Fruit fly (Drosophila melanogaster) whole organism, embryonic: Measurements from ENCODE around the gene pod1.

ENCODE experiments used
- Atf3 ChIP-seq: fragments of 200-800 bp; sonication (Bioruptor generic); optimal IDR thresholded peaks from 3 replicates; lab custom pipeline; 2016; ENCODE audit warnings: missing biosample characterization, missing genetic modification characterization
- C15 ChIP-seq: fragments of 200-800 bp; sonication (Bioruptor generic); IDR thresholded peaks from 3 replicates; pipeline ENCODE4 v1.3.6; 2022; ENCODE audit warnings: missing biosample characterization, missing genetic modification characterization
- CG10462 ChIP-seq: fragments of 200-800 bp; sonication (Bioruptor generic); optimal IDR thresholded peaks from 2 replicates; lab custom pipeline; 2016; ENCODE audit warnings: missing biosample characterization, missing genetic modification characterization
- CG11560 ChIP-seq: fragments of 200-800 bp; sonication (Bioruptor generic); IDR thresholded peaks from 3 replicates; pipeline ENCODE4 v1.3.6; 2022; ENCODE audit warnings: missing biosample characterization, missing genetic modification characterization
- CG11696 ChIP-seq: fragments of 200-800 bp; sonication (Bioruptor generic); IDR thresholded peaks from 2 replicates; pipeline ENCODE4 v1.3.6; 2022; ENCODE audit warnings: missing biosample characterization, missing genetic modification characterization
- CG12659 ChIP-seq: fragments of 200-800 bp; sonication (Bioruptor generic); optimal IDR thresholded peaks from 3 replicates; lab custom pipeline; 2017; ENCODE audit warnings: mild to moderate bottlenecking, missing biosample characterization, missing genetic modification reagents, missing genetic modification characterization
- CG12744 ChIP-seq: fragments of 200-800 bp; sonication (Bioruptor generic); optimal IDR thresholded peaks from 2 replicates; lab custom pipeline; 2016; ENCODE audit warnings: missing biosample characterization, missing genetic modification characterization
- CG14441 ChIP-seq: fragments of 200-800 bp; sonication (Bioruptor generic); IDR thresholded peaks from 2 replicates; pipeline ENCODE4 v1.3.6; 2022; ENCODE audit warnings: missing biosample characterization, missing genetic modification characterization
- CG14667 ChIP-seq: fragments of 200-800 bp; sonication (Bioruptor generic); IDR thresholded peaks from 2 replicates; pipeline ENCODE4 v1.3.6; 2022; ENCODE audit warnings: missing biosample characterization, missing genetic modification characterization
- CG15073 ChIP-seq: fragments of 200-800 bp; sonication (Bioruptor generic); optimal IDR thresholded peaks from 2 replicates; lab custom pipeline; 2016; ENCODE audit warnings: missing biosample characterization, missing genetic modification characterization
- CG17359 ChIP-seq: fragments of 200-800 bp; sonication (Bioruptor generic); optimal IDR thresholded peaks from 3 replicates; lab custom pipeline; 2018; ENCODE audit warnings: missing biosample characterization, mild to moderate bottlenecking, missing genetic modification characterization, moderate library complexity
- CG1832 ChIP-seq: fragments of 200-800 bp; sonication (Bioruptor generic); optimal IDR thresholded peaks from 2 replicates; lab custom pipeline; 2017; ENCODE audit warnings: missing biosample characterization, mild to moderate bottlenecking, missing genetic modification characterization, inconsistent platforms
- CG30403 ChIP-seq: fragments of 200-800 bp; sonication (Bioruptor generic); optimal IDR thresholded peaks from 3 replicates; lab custom pipeline; 2016; ENCODE audit warnings: missing biosample characterization, missing genetic modification characterization
- CG3065 ChIP-seq: fragments of 200-800 bp; sonication (Bioruptor generic); optimal IDR thresholded peaks from 2 replicates; lab custom pipeline; 2016; ENCODE audit warnings: missing biosample characterization, missing genetic modification characterization
- CG3163 ChIP-seq: fragments of 200-800 bp; sonication (Bioruptor generic); optimal IDR thresholded peaks from 3 replicates; lab custom pipeline; 2016; ENCODE audit warnings: missing biosample characterization, missing genetic modification characterization
- CG4360 ChIP-seq: fragments of 200-800 bp; sonication (Bioruptor generic); IDR thresholded peaks from 2 replicates; pipeline ENCODE4 v1.3.6; 2022; ENCODE audit warnings: missing biosample characterization, missing genetic modification characterization
- CG7839 ChIP-seq: fragments of 200-800 bp; sonication (Bioruptor generic); optimal IDR thresholded peaks from 3 replicates; lab custom pipeline; 2018; ENCODE audit warnings: missing biosample characterization, mild to moderate bottlenecking, missing genetic modification characterization, moderate library complexity
- CG8944 ChIP-seq: fragments of 200-800 bp; sonication (Bioruptor generic); optimal IDR thresholded peaks from 3 replicates; lab custom pipeline; 2016; ENCODE audit warnings: missing biosample characterization, missing genetic modification characterization
- CG9797 ChIP-seq: fragments of 200-800 bp; sonication (Bioruptor generic); optimal IDR thresholded peaks from 3 replicates; lab custom pipeline; 2018; ENCODE audit warnings: missing biosample characterization, mild to moderate bottlenecking, missing genetic modification characterization
- D ChIP-seq, 2 experiments: fragments of 200-800 bp in 1 of 2; fragments of >200 bp in 1 of 2; sonication (Bioruptor generic) in 1 of 2; optimal IDR thresholded peaks; 2 replicates in 1 of 2; 3 replicates in 1 of 2; lab custom pipeline; 2017; ENCODE audit warnings: mild to moderate bottlenecking in 1 of 2, missing biosample characterization in 1 of 2, missing genetic modification characterization in 1 of 2, missing genetic modification reagents in 1 of 2
- Dek ChIP-seq: fragments of 200-800 bp; sonication (Bioruptor generic); optimal IDR thresholded peaks from 3 replicates; lab custom pipeline; 2019; ENCODE audit warnings: missing biosample characterization, mild to moderate bottlenecking, missing genetic modification characterization, moderate library complexity
- E2f2 ChIP-seq: fragments of 200-800 bp; sonication (Bioruptor generic); IDR thresholded peaks from 2 replicates; pipeline ENCODE4 v1.3.6; 2022; ENCODE audit warnings: missing biosample characterization, missing genetic modification characterization
- Gsc ChIP-seq: fragments of 200-800 bp; sonication (Bioruptor generic); IDR thresholded peaks from 2 replicates; pipeline ENCODE4 v1.3.6; 2022; ENCODE audit warnings: missing biosample characterization, missing genetic modification characterization
- HLH54F ChIP-seq: fragments of 200-800 bp; sonication (Bioruptor generic); optimal IDR thresholded peaks from 3 replicates; lab custom pipeline; 2016; ENCODE audit warnings: missing biosample characterization, missing genetic modification characterization
- Hand ChIP-seq: fragments of 200-800 bp; sonication (Bioruptor generic); optimal IDR thresholded peaks from 2 replicates; lab custom pipeline; 2017; ENCODE audit warnings: mild to moderate bottlenecking, missing biosample characterization, missing genetic modification reagents, missing genetic modification characterization
- Lim3 ChIP-seq: fragments of 200-800 bp; sonication (Bioruptor generic); IDR thresholded peaks from 2 replicates; pipeline ENCODE4 v1.3.6; 2022; ENCODE audit warnings: missing biosample characterization, missing genetic modification characterization
- NK7.1 ChIP-seq: fragments of 200-800 bp; sonication (Bioruptor generic); optimal IDR thresholded peaks from 3 replicates; lab custom pipeline; 2016; ENCODE audit warnings: missing biosample characterization, missing genetic modification characterization
- Sry-β ChIP-seq: fragments of 200-800 bp; sonication (Bioruptor generic); optimal IDR thresholded peaks from 2 replicates; lab custom pipeline; 2018; ENCODE audit warnings: missing biosample characterization, mild to moderate bottlenecking, missing genetic modification characterization, moderate library complexity
- Taf1 ChIP-seq: fragments of 200-800 bp; sonication (Bioruptor generic); IDR thresholded peaks from 2 replicates; pipeline ENCODE4 v1.3.6; 2022; ENCODE audit warnings: missing biosample characterization, missing genetic modification characterization
- abd-A ChIP-seq: fragments of 200-800 bp; sonication (Bioruptor generic); optimal IDR thresholded peaks from 3 replicates; lab custom pipeline; 2019; ENCODE audit warnings: missing biosample characterization, mild to moderate bottlenecking, missing genetic modification characterization, moderate library complexity
- bab2 ChIP-seq: fragments of 200-800 bp; sonication (Bioruptor generic); optimal IDR thresholded peaks from 2 replicates; lab custom pipeline; 2016; ENCODE audit warnings: missing biosample characterization, missing genetic modification characterization
- cato ChIP-seq: fragments of 200-800 bp; sonication (Bioruptor generic); optimal IDR thresholded peaks from 2 replicates; lab custom pipeline; 2016; ENCODE audit warnings: missing biosample characterization, missing genetic modification characterization, borderline replicate concordance
- croc ChIP-seq: fragments of 200-800 bp; sonication (Bioruptor generic); conservative IDR thresholded peaks from 3 replicates; pipeline ENCODE4 v1.3.6; 2022; ENCODE audit warnings: missing biosample characterization, missing genetic modification characterization
- cwo ChIP-seq: fragments of 200-800 bp; sonication (Bioruptor generic); optimal IDR thresholded peaks from 3 replicates; lab custom pipeline; 2017; ENCODE audit warnings: missing biosample characterization, missing genetic modification characterization, mild to moderate bottlenecking, moderate library complexity, missing genetic modification reagents
- dmrt99B ChIP-seq: fragments of 200-800 bp; sonication (Bioruptor generic); optimal IDR thresholded peaks from 2 replicates; lab custom pipeline; 2018; ENCODE audit warnings: missing biosample characterization, mild to moderate bottlenecking, missing genetic modification characterization, moderate library complexity
- fru ChIP-seq: fragments of >200 bp; optimal IDR thresholded peaks from 2 replicates; lab custom pipeline; 2017
- fu2 ChIP-seq: fragments of 200-800 bp; sonication (Bioruptor generic); optimal IDR thresholded peaks from 2 replicates; lab custom pipeline; 2016; ENCODE audit warnings: missing biosample characterization, missing genetic modification characterization
- gsb ChIP-seq: fragments of 200-800 bp; sonication (Bioruptor generic); IDR thresholded peaks from 2 replicates; pipeline ENCODE4 v1.3.6; 2022; ENCODE audit warnings: missing biosample characterization, missing genetic modification characterization
- hbn ChIP-seq: fragments of 200-800 bp; sonication (Bioruptor generic); IDR thresholded peaks from 2 replicates; pipeline ENCODE4 v1.3.6; 2022; ENCODE audit warnings: missing biosample characterization, missing genetic modification characterization; ENCODE audit not compliant: partially characterized antibody
- nerfin-2 ChIP-seq: fragments of 200-800 bp; sonication (Bioruptor generic); IDR thresholded peaks from 2 replicates; pipeline ENCODE4 v1.3.6; 2022; ENCODE audit warnings: missing biosample characterization, missing genetic modification characterization; ENCODE audit not compliant: partially characterized antibody
- onecut ChIP-seq: fragments of 200-800 bp; sonication (Bioruptor generic); IDR thresholded peaks from 2 replicates; pipeline ENCODE4 v1.3.6; 2022; ENCODE audit warnings: missing biosample characterization, missing genetic modification characterization
- otp ChIP-seq: fragments of 200-800 bp; sonication (Bioruptor generic); IDR thresholded peaks from 3 replicates; pipeline ENCODE4, ENCODE4 v1.3.6; 2022; ENCODE audit warnings: missing biosample characterization, missing genetic modification characterization
- p53 ChIP-seq: fragments of 200-800 bp; sonication (Bioruptor generic); optimal IDR thresholded peaks from 2 replicates; lab custom pipeline; 2016; ENCODE audit warnings: missing biosample characterization, missing genetic modification characterization
- pros ChIP-seq: fragments of 200-800 bp; sonication (Bioruptor generic); optimal IDR thresholded peaks from 3 replicates; lab custom pipeline; 2019; ENCODE audit warnings: missing biosample characterization, mild to moderate bottlenecking, missing genetic modification characterization, moderate library complexity
- row ChIP-seq: fragments of 200-800 bp; sonication (Bioruptor generic); IDR thresholded peaks from 3 replicates; pipeline ENCODE4 v1.3.6; 2022; ENCODE audit warnings: missing biosample characterization, missing genetic modification characterization
- sim ChIP-seq: fragments of 200-800 bp; sonication (Bioruptor generic); IDR thresholded peaks from 2 replicates; pipeline ENCODE4 v1.3.6; 2022; ENCODE audit warnings: missing biosample characterization, missing genetic modification characterization
- sob ChIP-seq: fragments of 200-800 bp; sonication (Bioruptor generic); IDR thresholded peaks from 2 replicates; pipeline ENCODE4 v1.3.6; 2022; ENCODE audit warnings: missing biosample characterization, missing genetic modification characterization
- sqz ChIP-seq: fragments of 200-800 bp; sonication (Bioruptor generic); optimal IDR thresholded peaks from 3 replicates; lab custom pipeline; 2018; ENCODE audit warnings: missing biosample characterization, mild to moderate bottlenecking, missing genetic modification characterization
- sr ChIP-seq: fragments of 200-800 bp; sonication (Bioruptor generic); IDR thresholded peaks from 3 replicates; pipeline ENCODE4 v1.3.6; 2022; ENCODE audit warnings: missing biosample characterization, missing genetic modification characterization

The pod1 gene

dm6 chrX:6849178-6849956 is 45.9 kb downstream of the pod1 start, which contains the start of the genes Cht11 and CG4558 (continued):
- TF ChIP-seq row (GFP tag; lab: Robert Waterston, UW) (peak; percentile 96), Lim3 (GFP tag; lab: Robert Waterston, UW) (no peak), sim (GFP tag; lab: Robert Waterston, UW) (no peak), CG14441 (peak; percentile 88), croc (GFP tag; lab: Robert Waterston, UW) (peak; percentile 75), C15 (GFP tag; lab: Robert Waterston, UW) (peak; percentile 76; the same call in 1 of the 3 replicates), CG3163 (GFP tag; lab: Kevin White, UChicago) (peak; percentile 8), D (optimal IDR thresholded peaks at IDR 0.05; lab: Kevin White, UChicago) (no peak), D (GFP tag; optimal IDR thresholded peaks at IDR 0.05; lab: Kevin White, UChicago) (peak; percentile 81), fru (lab: Kevin White, UChicago) (no peak), CG1832 (GFP tag; lab: Kevin White, UChicago) (no peak), hbn (GFP tag; lab: Robert Waterston, UW) (no peak; the same call in none of the 2 replicates), CG3065 (GFP tag; lab: Kevin White, UChicago) (peak; percentile 39), Hand (peak; percentile 51), bab2 (GFP tag; lab: Kevin White, UChicago) (peak; percentile 47), CG12744 (GFP tag; lab: Kevin White, UChicago) (peak; percentile 60), CG4360 (peak; percentile 35; the same call in 1 of the 2 replicates), pros (GFP tag; lab: Kevin White, UChicago) (no peak), CG9797 (GFP tag; lab: Kevin White, UChicago) (peak; percentile 10), abd-A (tag; lab: Kevin White, UChicago) (peak; percentile 49), Taf1 (GFP tag; lab: Robert Waterston, UW) (peak; percentile 72), Dek (peak; percentile 80), NK7.1 (no peak), Atf3 (peak; percentile 54), Sry-β (GFP tag; lab: Kevin White, UChicago) (peak; percentile 4), CG15073 (GFP tag; lab: Kevin White, UChicago) (no peak), CG14667 (GFP tag; lab: Robert Waterston, UW) (peak; percentile 67; the same call in 1 of the 2 replicates), E2f2 (peak; percentile 64), CG17359 (tag; lab: Kevin White, UChicago) (peak; percentile 84), fu2 (GFP tag; lab: Kevin White, UChicago) (peak; percentile 57), nerfin-2 (peak; percentile 21; the same call in 1 of the 2 replicates), CG7839 (tag; lab: Kevin White, UChicago) (peak; percentile 87), dmrt99B (peak; percentile 80), CG11696 (GFP tag; lab: Robert Waterston, UW) (peak; percentile 41; the same call in 1 of the 2 replicates), sqz (GFP tag; lab: Kevin White, UChicago) (peak; percentile 52), CG30403 (GFP tag; lab: Kevin White, UChicago) (peak; percentile 88), p53 (GFP tag; lab: Kevin White, UChicago) (no peak), CG11560 (peak; percentile 68), cwo (GFP tag; lab: Kevin White, UChicago) (peak; percentile 67), sr (GFP tag; lab: Robert Waterston, UW) (0 out of 3 replicates have a peak, but pooled peaks have one; percentile 24), gsb (GFP tag; lab: Robert Waterston, UW) (peak; percentile 51; the same call in 1 of the 2 replicates), CG8944 (peak; percentile 47), cato (GFP tag; lab: Kevin White, UChicago) (peak; percentile 71), sob (GFP tag; lab: Robert Waterston, UW) (peak; percentile 89), CG12659 (GFP tag; lab: Kevin White, UChicago) (peak; percentile 88), CG10462 (peak; percentile 47), Gsc (peak; percentile 14; the same call in 1 of the 2 replicates), otp (GFP tag; lab: Robert Waterston, UW) (peak; percentile 35; the same call in 1 of the 3 replicates), HLH54F (peak; percentile 63), onecut (peak; percentile 56)
